Fruit fly (Drosophila melanogaster): ENCODE results near the gene AdoR.

DNA sequence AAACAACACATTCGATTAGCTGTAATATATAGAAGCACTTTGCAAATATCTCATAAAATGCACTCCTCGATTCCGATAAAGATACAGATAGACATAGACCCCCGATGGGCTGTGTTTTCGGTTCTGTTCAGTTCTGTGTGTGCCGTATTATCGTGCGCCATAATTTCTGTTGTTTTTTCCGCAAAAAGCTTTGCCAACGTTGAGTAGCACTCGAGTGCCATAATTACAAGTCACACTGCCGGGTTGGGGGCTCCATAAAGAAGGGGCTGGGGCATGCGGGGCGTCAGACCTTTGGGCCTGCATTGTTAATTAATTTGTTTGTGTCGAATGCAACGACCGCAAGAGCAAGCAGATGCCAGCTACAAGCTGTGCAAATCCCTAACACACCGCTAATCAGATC lies 41.7 kb downstream of the AdoR start:
- no peak for TF ChIP-seq pzg (GFP tag; optimal IDR thresholded peaks at IDR 0.05)
- TF ChIP-seq Hsf (GFP tag; optimal IDR thresholded peaks at IDR 0.05): no peak
- TF ChIP-seq pita (GFP tag; optimal IDR thresholded peaks at IDR 0.05): no peak
- TF ChIP-seq chm (GFP tag; IDR thresholded peaks at IDR 0.05): no peak
- no peak for TF ChIP-seq abd-A (tag; optimal IDR thresholded peaks at IDR 0.05)
- no peak for TF ChIP-seq vfl (GFP tag; optimal IDR thresholded peaks at IDR 0.05)
- no peak for TF ChIP-seq p53 (GFP tag; optimal IDR thresholded peaks at IDR 0.05)
- no peak for TF ChIP-seq dati (GFP tag; IDR thresholded peaks at IDR 0.05)
- TF ChIP-seq CG7963 (GFP tag; IDR thresholded peaks at IDR 0.05; ENCODE audit: partially characterized antibody): no peak
- no peak for TF ChIP-seq bab2 (GFP tag; optimal IDR thresholded peaks at IDR 0.05)
- no peak for TF ChIP-seq TFAM (GFP tag; optimal IDR thresholded peaks at IDR 0.05)
- TF ChIP-seq lola (GFP tag; optimal IDR thresholded peaks at IDR 0.05): no peak
- no peak for TF ChIP-seq CG3281 (GFP tag; optimal IDR thresholded peaks at IDR 0.05)
- TF ChIP-seq CG8944 (GFP tag; optimal IDR thresholded peaks at IDR 0.05): no peak

All from whole organism, embryonic.